Worm (Caenorhabditis elegans) whole organism, midembryonic: ENCODE data around the gene F33G12.6.

Experiments used
- T22C8.4 ChIP-seq: fragments of 200-800 bp; sonication (Bioruptor generic); IDR thresholded peaks from 2 replicates; pipeline ENCODE4 v1.3.6; 2022; ENCODE audit warnings: missing genetic modification characterization, missing compliant biosample characterization
- cog-1 ChIP-seq: sonication (generic microtip); optimal IDR thresholded peaks from 2 replicates; lab custom pipeline; 2016; ENCODE audit warnings: missing genetic modification characterization, missing compliant biosample characterization
- flt-1 ChIP-seq: fragments of 200-800 bp; sonication (Bioruptor generic); IDR thresholded peaks from 2 replicates; pipeline ENCODE4 v1.3.6; 2022; ENCODE audit warnings: missing genetic modification characterization, missing compliant biosample characterization
- klf-2 ChIP-seq: fragments of 200-800 bp; sonication (Bioruptor generic); conservative IDR thresholded peaks from 2 replicates; pipeline ENCODE4 v1.3.6; 2022; ENCODE audit warnings: missing genetic modification reagents, missing genetic modification characterization, missing compliant biosample characterization
- med-1 ChIP-seq: sonication (generic microtip); optimal IDR thresholded peaks from 2 replicates; lab custom pipeline; 2017; ENCODE audit warnings: missing genetic modification characterization, mild to moderate bottlenecking, missing compliant biosample characterization, antibody characterized with exemption, missing genetic modification reagents; ENCODE audit not compliant: insufficient read depth
- ref-1 ChIP-seq: fragments of 200-800 bp; sonication (Bioruptor generic); conservative IDR thresholded peaks from 2 replicates; pipeline ENCODE4 v1.3.6; 2022; ENCODE audit warnings: missing genetic modification reagents, missing genetic modification characterization, missing compliant biosample characterization
- tab-1 ChIP-seq: fragments of 200-800 bp; sonication (Bioruptor generic); IDR thresholded peaks from 2 replicates; pipeline ENCODE4 v1.3.6; 2022; ENCODE audit warnings: missing genetic modification characterization, missing compliant biosample characterization
- ztf-23 ChIP-seq: fragments of 200-800 bp; sonication (Bioruptor generic); IDR thresholded peaks from 2 replicates; pipeline ENCODE4 v1.3.6; 2022; ENCODE audit warnings: missing genetic modification reagents, missing genetic modification characterization, missing compliant biosample characterization
- ztf-29 ChIP-seq: fragments of 200-800 bp; sonication (Bioruptor generic); IDR thresholded peaks from 2 replicates; pipeline ENCODE4 v1.3.6; 2022; ENCODE audit warnings: missing genetic modification reagents, missing genetic modification characterization, missing compliant biosample characterization

F33G12.6 gene

DNA sequence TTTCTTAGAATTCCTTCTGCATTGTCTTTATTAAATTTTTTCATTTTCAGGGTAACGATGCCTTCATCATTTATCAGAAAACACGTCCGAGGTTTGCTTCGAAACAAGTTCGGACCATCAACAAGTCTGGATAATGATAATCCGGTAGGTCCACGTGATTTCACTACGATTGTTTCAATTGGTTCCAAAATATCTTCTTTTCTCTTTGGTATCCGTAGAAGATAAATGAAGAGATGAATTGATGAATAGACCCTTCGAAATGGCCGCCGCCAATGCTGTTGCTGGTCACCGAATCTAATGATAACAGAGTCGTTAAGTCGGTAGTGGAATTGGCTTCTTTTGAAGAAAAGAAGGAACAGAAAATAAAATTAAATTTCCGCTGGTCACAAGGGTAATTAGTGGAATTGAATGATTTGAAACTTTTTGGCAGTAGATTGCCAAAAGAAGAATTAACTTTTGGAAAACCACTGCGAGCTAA lies at the start of gene F33G12.6:
Gene F33G12.6, plus strand, starts transcription at position 51 of the 478 bp plus-strand sequence.
- no peak for TF ChIP-seq klf-2 (GFP tag; lab: Robert Waterston, UW)
- TF ChIP-seq med-1 = no peak
- no peak for TF ChIP-seq T22C8.4 (GFP tag; lab: Robert Waterston, UW)
- no peak for TF ChIP-seq cog-1 (tag; lab: Kevin White, UChicago)
- no peak for TF ChIP-seq ztf-29 (GFP tag; lab: Robert Waterston, UW)

DNA sequence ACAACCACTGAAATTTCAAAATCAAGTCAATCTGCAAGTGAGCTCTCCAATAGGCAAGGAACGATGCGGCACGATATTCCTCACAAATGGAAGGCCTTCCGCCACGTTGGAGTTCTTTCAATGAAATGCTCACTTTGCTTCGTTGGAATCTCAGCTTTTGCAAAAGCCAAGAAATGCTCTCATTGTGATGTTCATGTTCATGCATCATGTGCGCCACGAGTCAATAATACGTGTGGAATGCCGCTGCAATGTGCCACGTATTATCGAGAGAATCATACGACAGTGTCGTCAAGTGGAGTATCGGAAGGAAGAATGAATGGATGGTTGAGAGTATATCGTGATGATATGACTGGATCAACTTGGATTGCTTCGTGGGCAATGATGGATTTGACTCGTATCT lies 47.8 kb upstream of the F33G12.6 start:
- TF ChIP-seq ref-1 (GFP tag; lab: Robert Waterston, UW) = no peak
- no peak for TF ChIP-seq cog-1 (tag; lab: Kevin White, UChicago)
- TF ChIP-seq flt-1 (GFP tag; lab: Robert Waterston, UW) = no peak
- TF ChIP-seq ztf-29 (GFP tag; lab: Robert Waterston, UW) = no peak
- TF ChIP-seq tab-1 = no peak
- TF ChIP-seq T22C8.4 (GFP tag; lab: Robert Waterston, UW) = no peak
- no peak for TF ChIP-seq ztf-23
- no peak for TF ChIP-seq klf-2 (GFP tag; lab: Robert Waterston, UW)
- no peak for TF ChIP-seq med-1

DNA sequence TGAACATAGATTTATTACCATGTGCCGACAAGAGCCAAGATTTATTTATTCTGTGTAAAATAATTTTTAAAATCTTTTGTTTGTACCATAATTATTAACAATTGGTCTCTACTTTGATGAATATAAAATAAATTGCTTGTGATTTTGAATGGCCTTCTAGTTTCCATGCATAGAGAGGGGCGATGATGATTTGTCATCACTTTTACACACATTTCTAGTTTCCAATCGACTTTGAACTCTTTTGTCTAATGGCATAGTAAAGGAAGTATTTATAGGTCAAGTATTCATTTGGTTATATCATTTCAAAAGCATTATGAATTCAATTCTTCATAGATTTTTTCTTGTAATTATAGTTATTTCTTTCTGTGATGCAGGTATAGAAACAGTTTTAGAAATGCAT lies 46.1 kb upstream of the F33G12.6 start, which contains the start of gene F59A6.10:
Gene F59A6.10, plus strand, starts transcription at position 301 of the 400 bp plus-strand sequence.
- TF ChIP-seq tab-1 (no peak), med-1 (no peak), flt-1 (GFP tag; lab: Robert Waterston, UW) (no peak), T22C8.4 (GFP tag; lab: Robert Waterston, UW) (no peak), ztf-29 (GFP tag; lab: Robert Waterston, UW) (no peak), klf-2 (GFP tag; lab: Robert Waterston, UW) (no peak)

DNA sequence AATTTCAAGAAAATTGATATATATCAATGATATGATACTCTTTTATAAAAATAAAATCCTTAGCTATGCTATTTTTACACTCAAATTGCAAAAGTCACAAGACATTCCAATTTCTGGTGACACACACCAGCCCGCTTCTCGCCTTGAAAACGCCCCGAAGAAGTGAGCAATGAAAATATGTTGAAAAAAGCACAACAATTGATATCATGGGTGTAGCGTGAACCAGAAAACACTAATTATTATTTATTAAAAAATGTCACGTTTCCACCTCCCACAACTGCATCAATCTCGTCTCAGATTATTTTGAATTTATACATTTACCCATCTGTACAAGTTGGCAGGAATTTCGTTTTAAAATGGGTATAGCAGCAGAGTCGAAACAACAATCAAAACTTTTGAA lies 44.9 kb upstream of the F33G12.6 start, which contains the start of gene F59A6.4:
Gene F59A6.4, plus strand, starts transcription at position 301 of the 400 bp plus-strand sequence.
- TF ChIP-seq ztf-29 (GFP tag; lab: Robert Waterston, UW) (no peak), T22C8.4 (GFP tag; lab: Robert Waterston, UW) (no peak)

DNA sequence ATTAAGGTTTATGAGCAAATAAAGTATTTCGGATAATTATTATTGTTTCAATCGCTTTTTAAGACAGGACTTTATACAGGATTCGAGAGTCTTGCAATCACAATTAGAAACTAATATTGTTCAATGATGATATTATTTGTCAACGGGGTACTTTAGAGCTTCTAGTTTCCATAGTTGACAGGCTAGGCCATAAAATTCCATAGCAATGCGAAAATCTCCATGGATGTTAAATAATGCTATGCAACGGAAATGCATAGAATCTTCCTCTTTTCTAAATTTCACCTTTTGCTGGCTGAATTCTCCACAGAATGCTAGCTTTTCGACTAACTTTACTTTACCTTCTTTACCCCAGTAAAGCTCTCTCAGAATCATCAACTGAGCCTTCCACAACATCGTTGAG lies 41.7 kb upstream of the F33G12.6 start, which contains the start of gene F59A6.3:
Gene F59A6.3, plus strand, starts transcription at position 301 of the 400 bp plus-strand sequence.
- TF ChIP-seq T22C8.4 (GFP tag; lab: Robert Waterston, UW) = no peak
- TF ChIP-seq flt-1 (GFP tag; lab: Robert Waterston, UW) = no peak
- TF ChIP-seq ref-1 (GFP tag; lab: Robert Waterston, UW) = no peak
- TF ChIP-seq ztf-29 (GFP tag; lab: Robert Waterston, UW) = no peak
- TF ChIP-seq tab-1 = no peak
- no peak for TF ChIP-seq cog-1 (tag; lab: Kevin White, UChicago)
- TF ChIP-seq med-1 = no peak
- TF ChIP-seq ztf-23 = no peak
- no peak for TF ChIP-seq klf-2 (GFP tag; lab: Robert Waterston, UW)

DNA sequence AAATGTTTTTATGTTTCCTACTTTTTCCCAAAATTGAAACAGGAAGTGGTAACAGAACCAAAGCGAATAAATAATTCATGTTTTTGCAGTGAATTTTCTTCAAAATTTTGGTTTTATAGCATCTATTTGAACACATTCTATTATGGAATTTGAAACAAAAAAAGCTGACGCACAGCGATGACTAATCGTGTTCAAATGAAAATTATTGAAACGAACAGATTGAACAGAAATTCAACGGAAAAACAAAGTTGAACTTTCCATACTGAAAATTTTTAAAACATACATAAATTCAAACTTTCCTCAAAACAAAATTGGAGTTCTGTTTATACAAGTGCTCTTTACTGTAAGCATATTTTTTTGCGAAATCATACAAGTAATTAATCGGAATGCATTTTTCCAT lies 37.7 kb upstream of the F33G12.6 start, which contains the start of gene F59A6.12:
Gene F59A6.12, minus strand, starts transcription at position 101 of the 400 bp plus-strand sequence.
- TF ChIP-seq flt-1 (GFP tag; lab: Robert Waterston, UW) = no peak

DNA sequence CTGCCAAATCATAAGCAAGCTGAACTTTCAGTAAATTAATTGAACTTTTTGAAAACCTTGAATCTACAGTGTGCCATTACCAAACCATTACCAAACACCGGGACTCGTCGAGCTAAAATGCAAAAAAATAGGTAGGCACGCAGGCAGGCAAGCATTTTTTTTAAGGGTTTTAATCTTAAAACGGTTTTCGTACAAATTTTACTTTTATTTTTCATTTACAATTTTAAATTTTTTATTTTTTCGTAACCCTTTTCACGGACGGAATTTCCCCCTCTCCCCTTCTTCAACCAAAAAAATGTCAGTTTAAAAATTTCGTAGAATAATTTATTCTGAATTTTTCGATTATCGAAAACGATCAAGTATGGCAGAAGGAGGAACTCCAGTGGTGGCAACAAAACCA lies 35.3 kb upstream of the F33G12.6 start, which contains the start of gene F59A6.2:
Gene F59A6.2, plus strand, starts transcription at position 301 of the 400 bp plus-strand sequence.
- TF ChIP-seq ref-1 (GFP tag; lab: Robert Waterston, UW) (no peak), ztf-29 (GFP tag; lab: Robert Waterston, UW) (no peak), klf-2 (GFP tag; lab: Robert Waterston, UW) (no peak), flt-1 (GFP tag; lab: Robert Waterston, UW) (no peak), cog-1 (tag; lab: Kevin White, UChicago) (no peak), med-1 (no peak), tab-1 (no peak), T22C8.4 (GFP tag; lab: Robert Waterston, UW) (no peak)

DNA sequence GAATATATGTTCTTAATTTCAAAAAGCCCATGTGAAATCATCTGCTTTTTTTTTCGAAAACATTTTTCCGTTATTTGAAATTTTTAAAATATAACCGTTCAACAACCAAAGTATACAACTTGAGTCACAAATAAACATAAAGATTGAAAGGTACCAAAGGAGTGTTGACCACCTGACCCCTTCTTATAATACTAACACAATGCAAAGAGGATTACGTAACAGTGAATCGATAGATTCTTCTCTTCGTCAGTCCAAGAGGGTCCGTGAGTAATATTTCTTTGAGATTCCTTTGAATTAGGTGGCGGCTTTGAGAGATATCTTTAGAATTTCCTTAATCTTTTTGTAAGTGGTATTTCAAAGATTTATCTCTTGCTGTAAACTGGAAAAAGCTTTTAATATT lies 33.6 kb upstream of the F33G12.6 start:
- TF ChIP-seq flt-1 (GFP tag; lab: Robert Waterston, UW) = no peak
- no peak for TF ChIP-seq T22C8.4 (GFP tag; lab: Robert Waterston, UW)
- TF ChIP-seq ztf-23 = no peak
- no peak for TF ChIP-seq cog-1 (tag; lab: Kevin White, UChicago)
- TF ChIP-seq ref-1 (GFP tag; lab: Robert Waterston, UW) = no peak
- TF ChIP-seq klf-2 (GFP tag; lab: Robert Waterston, UW) = no peak
- TF ChIP-seq med-1 = no peak
- TF ChIP-seq tab-1 = no peak
- no peak for TF ChIP-seq ztf-29 (GFP tag; lab: Robert Waterston, UW)

DNA sequence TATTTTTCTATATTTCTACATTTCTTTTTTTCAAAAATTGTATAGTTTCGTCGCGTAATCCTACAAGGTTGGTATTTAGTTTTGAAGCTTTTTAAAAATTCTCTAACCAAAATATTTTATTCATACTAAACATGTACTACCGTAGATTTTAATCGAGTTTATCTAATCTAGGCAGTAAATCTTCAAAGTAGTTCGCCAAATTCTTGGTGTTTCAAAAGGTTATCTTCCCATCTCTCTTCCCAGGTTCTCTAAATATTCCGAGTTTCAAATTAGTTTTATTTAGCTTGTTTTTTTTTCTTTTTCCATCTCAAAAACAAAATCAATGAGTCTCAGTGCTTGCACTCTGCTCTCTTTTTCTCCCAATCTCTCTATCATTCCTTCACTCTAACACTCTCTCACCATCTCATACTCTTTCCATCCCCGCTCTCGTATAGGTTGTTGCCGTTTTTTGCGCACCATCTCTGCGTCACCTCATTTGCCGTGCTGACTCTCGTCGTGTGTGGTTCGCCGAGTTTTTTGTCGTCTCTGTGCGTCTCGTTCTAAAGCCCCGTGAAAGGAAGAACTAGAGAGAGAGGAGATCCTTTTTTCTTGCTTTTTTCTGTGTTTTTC lies 32.6 kb upstream of the F33G12.6 start:
- TF ChIP-seq ztf-23 (no peak), ztf-29 (GFP tag; lab: Robert Waterston, UW) (0 out of 2 replicates have a peak, but pooled peaks have one; percentile 19)

DNA sequence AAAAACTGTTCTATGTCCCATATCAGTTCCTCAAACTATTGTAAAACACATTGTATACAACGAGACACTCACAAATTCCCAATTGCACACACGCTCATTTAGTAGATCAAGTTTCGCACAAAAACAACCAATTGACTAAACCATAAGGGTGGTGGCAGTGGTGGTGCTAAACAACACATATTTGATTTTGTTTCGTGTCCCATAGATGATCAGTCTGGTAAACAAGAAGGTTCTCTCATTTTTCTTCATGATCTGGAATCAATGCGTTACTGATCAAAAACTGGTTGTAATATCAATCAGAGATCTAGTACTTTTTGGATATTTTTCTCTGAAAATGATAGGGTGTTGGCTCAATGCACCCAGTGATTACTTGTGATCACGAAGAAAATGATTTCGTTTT lies 31.1 kb upstream of the F33G12.6 start:
- TF ChIP-seq tab-1 = no peak
